Worm (Caenorhabditis elegans) whole organism, L2 larva: ENCODE data around the gene T16G12.4.

ENCODE experiments used
- F13H6.1 ChIP-seq: sonication (generic microtip); optimal IDR thresholded peaks from 2 replicates; lab custom pipeline; 2016; ENCODE audit warnings: missing genetic modification characterization, missing compliant biosample characterization
- R02D3.7 ChIP-seq: fragments of 150-350 bp; optimal IDR thresholded peaks from 2 replicates; lab custom pipeline; 2014; ENCODE audit warnings: missing biosample characterization, missing genetic modification characterization
- Y55F3AM.14 ChIP-seq: fragments of 200-800 bp; sonication (Bioruptor generic); optimal IDR thresholded peaks from 2 replicates; lab custom pipeline; 2018; ENCODE audit warnings: mild to moderate bottlenecking, missing genetic modification characterization, missing compliant biosample characterization
- ZK546.5 ChIP-seq: sonication (generic microtip); optimal IDR thresholded peaks from 2 replicates; lab custom pipeline; 2017; ENCODE audit warnings: missing biosample characterization, missing genetic modification characterization
- alr-1 ChIP-seq: fragments of 150-350 bp; optimal IDR thresholded peaks from 2 replicates; lab custom pipeline; 2014; ENCODE audit warnings: missing biosample characterization, missing genetic modification characterization
- aly-2 ChIP-seq: fragments of 150-350 bp; optimal IDR thresholded peaks from 2 replicates; lab custom pipeline; 2014; ENCODE audit warnings: missing biosample characterization, missing genetic modification characterization
- ama-1 ChIP-seq: fragments of 150-350 bp; optimal IDR thresholded peaks from 2 replicates; lab custom pipeline; 2018; ENCODE audit warnings: inconsistent platforms
- blmp-1 ChIP-seq: sonication (generic microtip); optimal IDR thresholded peaks from 2 replicates; lab custom pipeline; 2017; ENCODE audit warnings: missing genetic modification characterization, mild to moderate bottlenecking, missing compliant biosample characterization, antibody characterized with exemption, moderate library complexity; ENCODE audit not compliant: insufficient read depth
- ceh-16 ChIP-seq: fragments of 150-350 bp; optimal IDR thresholded peaks from 2 replicates; lab custom pipeline; 2014; ENCODE audit warnings: missing biosample characterization, missing genetic modification characterization
- ceh-82 ChIP-seq: fragments of 150-350 bp; optimal IDR thresholded peaks from 2 replicates; lab custom pipeline; 2014; ENCODE audit warnings: missing biosample characterization, missing genetic modification characterization
- crh-2 ChIP-seq: sonication (generic microtip); optimal IDR thresholded peaks from 2 replicates; lab custom pipeline; 2017; ENCODE audit warnings: missing biosample characterization, missing genetic modification characterization
- dmd-4 ChIP-seq: sonication (generic microtip); optimal IDR thresholded peaks from 2 replicates; lab custom pipeline; 2017; ENCODE audit warnings: missing biosample characterization, missing genetic modification characterization
- egl-27 ChIP-seq: sonication (generic microtip); optimal IDR thresholded peaks from 3 replicates; lab custom pipeline; 2017; ENCODE audit warnings: missing biosample characterization, missing genetic modification reagents, missing genetic modification characterization
- elt-1 ChIP-seq: fragments of 150-350 bp; optimal IDR thresholded peaks from 2 replicates; lab custom pipeline; 2014; ENCODE audit warnings: missing biosample characterization, missing genetic modification characterization
- elt-3 ChIP-seq: sonication (generic microtip); optimal IDR thresholded peaks from 2 replicates; lab custom pipeline; 2017; ENCODE audit warnings: missing biosample characterization, missing genetic modification characterization
- fos-1 ChIP-seq: fragments of 150-350 bp; optimal IDR thresholded peaks from 2 replicates; lab custom pipeline; 2014; ENCODE audit warnings: missing biosample characterization, missing genetic modification characterization
- gmeb-1 ChIP-seq: fragments of 150-350 bp; optimal IDR thresholded peaks from 2 replicates; lab custom pipeline; 2014; ENCODE audit warnings: missing biosample characterization, missing genetic modification characterization
- lin-11 ChIP-seq: fragments of 150-350 bp; sonication (generic microtip); optimal IDR thresholded peaks from 2 replicates; lab custom pipeline; 2014; ENCODE audit warnings: missing biosample characterization, missing genetic modification characterization, inconsistent platforms, mixed read lengths
- lin-13 ChIP-seq: fragments of 150-350 bp; optimal IDR thresholded peaks from 2 replicates; lab custom pipeline; 2014; ENCODE audit warnings: missing biosample characterization, missing genetic modification reagents, missing genetic modification characterization
- lin-39 ChIP-seq: fragments of 150-350 bp; optimal IDR thresholded peaks from 2 replicates; lab custom pipeline; 2014; ENCODE audit warnings: missing biosample characterization, missing genetic modification reagents, missing genetic modification characterization
- lsy-2 ChIP-seq, 2 experiments: fragments of 150-350 bp in 1 of 2; sonication (generic microtip) in 1 of 2; optimal IDR thresholded peaks; 2 replicates each; lab custom pipeline; 2014 to 2017; ENCODE audit warnings: missing biosample characterization in 2 of 2, missing genetic modification characterization in 2 of 2
- mab-5 ChIP-seq: fragments of 150-350 bp; optimal IDR thresholded peaks from 2 replicates; lab custom pipeline; 2014; ENCODE audit warnings: missing biosample characterization, missing genetic modification characterization
- mbf-1 ChIP-seq: sonication (generic microtip); optimal IDR thresholded peaks from 2 replicates; lab custom pipeline; 2017; ENCODE audit warnings: missing biosample characterization, missing genetic modification characterization
- mdl-1 ChIP-seq, 2 experiments: fragments of 150-350 bp in 1 of 2; sonication (generic microtip) in 1 of 2; optimal IDR thresholded peaks; 2 replicates each; lab custom pipeline; 2017; ENCODE audit warnings: missing biosample characterization in 2 of 2, missing genetic modification characterization in 2 of 2
- nhr-11 ChIP-seq: fragments of 150-350 bp; optimal IDR thresholded peaks from 2 replicates; lab custom pipeline; 2014; ENCODE audit warnings: missing biosample characterization, missing genetic modification characterization
- nhr-12 ChIP-seq: fragments of 150-350 bp; optimal IDR thresholded peaks from 2 replicates; lab custom pipeline; 2014; ENCODE audit warnings: missing biosample characterization, missing genetic modification characterization
- nhr-129 ChIP-seq: fragments of 150-350 bp; optimal IDR thresholded peaks from 2 replicates; lab custom pipeline; 2014; ENCODE audit warnings: missing biosample characterization, missing genetic modification characterization
- nhr-21 ChIP-seq: fragments of 150-350 bp; optimal IDR thresholded peaks from 2 replicates; lab custom pipeline; 2014; ENCODE audit warnings: missing biosample characterization, missing genetic modification characterization
- nhr-23 ChIP-seq: fragments of 150-350 bp; optimal IDR thresholded peaks from 2 replicates; lab custom pipeline; 2014; ENCODE audit warnings: missing biosample characterization, missing genetic modification reagents, missing genetic modification characterization
- nhr-237 ChIP-seq: fragments of 150-350 bp; optimal IDR thresholded peaks from 2 replicates; lab custom pipeline; 2014; ENCODE audit warnings: missing biosample characterization, missing genetic modification characterization
- nhr-25 ChIP-seq: fragments of 150-350 bp; sonication (generic microtip); optimal IDR thresholded peaks from 3 replicates; lab custom pipeline; 2014; ENCODE audit warnings: missing biosample characterization, missing genetic modification characterization
- nhr-6 ChIP-seq: fragments of 150-350 bp; optimal IDR thresholded peaks from 2 replicates; lab custom pipeline; 2014; ENCODE audit warnings: missing biosample characterization, missing genetic modification characterization
- nhr-77 ChIP-seq: fragments of 150-350 bp; optimal IDR thresholded peaks from 2 replicates; lab custom pipeline; 2014; ENCODE audit warnings: missing biosample characterization, missing genetic modification characterization
- sem-4 ChIP-seq: fragments of 150-350 bp; optimal IDR thresholded peaks from 2 replicates; lab custom pipeline; 2014; ENCODE audit warnings: missing biosample characterization, missing genetic modification reagents, missing genetic modification characterization
- skn-1 ChIP-seq: sonication (generic microtip); optimal IDR thresholded peaks from 2 replicates; lab custom pipeline; 2017; ENCODE audit warnings: missing biosample characterization, missing genetic modification characterization
- sma-3 ChIP-seq: sonication (generic microtip); optimal IDR thresholded peaks from 2 replicates; lab custom pipeline; 2016; ENCODE audit warnings: missing genetic modification reagents, missing genetic modification characterization, missing compliant biosample characterization
- sma-9 ChIP-seq, 2 experiments: fragments of 150-350 bp in 1 of 2; sonication (generic microtip) in 1 of 2; optimal IDR thresholded peaks; 2 replicates each; lab custom pipeline; 2014 to 2016; ENCODE audit warnings: missing genetic modification characterization in 2 of 2, mild to moderate bottlenecking in 1 of 2, missing biosample characterization in 1 of 2, missing compliant biosample characterization in 1 of 2, missing genetic modification reagents in 1 of 2, moderate library complexity in 1 of 2
- unc-39 ChIP-seq: fragments of 150-350 bp; optimal IDR thresholded peaks from 2 replicates; lab custom pipeline; 2014; ENCODE audit warnings: missing biosample characterization, missing genetic modification characterization
- unc-55 ChIP-seq: fragments of 150-350 bp; sonication (generic microtip); optimal IDR thresholded peaks from 3 replicates; lab custom pipeline; 2014; ENCODE audit warnings: missing biosample characterization, missing genetic modification reagents, missing genetic modification characterization
- unc-62 ChIP-seq: fragments of 150-350 bp; optimal IDR thresholded peaks from 2 replicates; lab custom pipeline; 2014; ENCODE audit warnings: missing biosample characterization, missing genetic modification reagents, missing genetic modification characterization
- zag-1 ChIP-seq: fragments of 150-350 bp; optimal IDR thresholded peaks from 2 replicates; lab custom pipeline; 2014; ENCODE audit warnings: missing biosample characterization, missing genetic modification characterization
- ztf-1 ChIP-seq: fragments of 200-800 bp; sonication (Bioruptor generic); conservative IDR thresholded peaks from 2 replicates; pipeline ENCODE4 v1.3.6; 2022; ENCODE audit warnings: missing genetic modification characterization, missing compliant biosample characterization
- ztf-4 ChIP-seq: fragments of 150-350 bp; optimal IDR thresholded peaks from 2 replicates; lab custom pipeline; 2014; ENCODE audit warnings: missing biosample characterization, missing genetic modification characterization

The T16G12.4 gene

ce11 chrIII:10088508-10088981 is 30.9 kb downstream of the T16G12.4 start, which contains the start of gene hal-2:
Gene hal-2 (minus strand): TSS chrIII:10088931.
- TF ChIP-seq ZK546.5 (no peak), ztf-1 (GFP tag; lab: Robert Waterston, UW) (no peak), blmp-1 (tag; lab: Kevin White, UChicago) (no peak), nhr-12 (tag; lab: Kevin White, UChicago) (no peak), sma-3 (GFP tag; lab: Kevin White, UChicago) (no peak), dmd-4 (tag; lab: Kevin White, UChicago) (no peak), nhr-77 (no peak)

ce11 chrIII:10090685-10091084 is 33.1 kb downstream of the T16G12.4 start, which contains the start of gene gtf-2H2C:
Gene gtf-2H2C (minus strand): TSS chrIII:10090785.
- TF ChIP-seq mdl-1 (tag; optimal IDR thresholded peaks at IDR 0.05; lab: Kevin White, UChicago) (no peak), ztf-4 (tag; lab: Kevin White, UChicago) (no peak), F13H6.1 (no peak), nhr-11 (tag; lab: Kevin White, UChicago) (no peak)

- TF ChIP-seq mab-5 (tag; lab: Kevin White, UChicago) = no peak
- peak; percentile 23 for TF ChIP-seq lin-13 (GFP tag; lab: Kevin White, UChicago)
- TF ChIP-seq nhr-23 (tag; lab: Kevin White, UChicago) = no peak
- TF ChIP-seq unc-55 (GFP tag; lab: Kevin White, UChicago) = peak; percentile 57
- TF ChIP-seq nhr-6 (tag; lab: Kevin White, UChicago) = no peak
- TF ChIP-seq ztf-4 (tag; lab: Kevin White, UChicago) = no peak
- no peak for TF ChIP-seq lin-39 (tag; lab: Kevin White, UChicago)
- no peak for TF ChIP-seq crh-2 (tag; lab: Kevin White, UChicago)
- no peak for TF ChIP-seq aly-2
- TF ChIP-seq R02D3.7 (tag; lab: Kevin White, UChicago) = no peak
- TF ChIP-seq sem-4 (tag; lab: Kevin White, UChicago) = no peak
- no peak for TF ChIP-seq mbf-1 (tag; lab: Kevin White, UChicago)
- TF ChIP-seq fos-1 (tag; lab: Kevin White, UChicago) = no peak
- TF ChIP-seq nhr-237 = no peak
- no peak for TF ChIP-seq nhr-21 (tag; lab: Kevin White, UChicago)
- TF ChIP-seq zag-1 (tag; lab: Kevin White, UChicago) = no peak
- TF ChIP-seq skn-1 (tag; lab: Kevin White, UChicago) = no peak
- TF ChIP-seq gmeb-1 (tag; lab: Kevin White, UChicago) = peak; percentile 81
- peak in 1 of 2 experiments; percentile 48 for TF ChIP-seq lsy-2 (tag; optimal IDR thresholded peaks at IDR 0.05; lab: Kevin White, UChicago)
- TF ChIP-seq sma-9 (GFP tag; optimal IDR thresholded peaks at IDR 0.05; lab: Kevin White, UChicago) = no peak
- no peak for TF ChIP-seq sma-9 (tag; optimal IDR thresholded peaks at IDR 0.05; lab: Kevin White, UChicago)
- no peak for TF ChIP-seq elt-1 (tag; lab: Kevin White, UChicago)
- TF ChIP-seq blmp-1 (tag; lab: Kevin White, UChicago) = no peak
- TF ChIP-seq ztf-1 (GFP tag; lab: Robert Waterston, UW) = no peak
- TF ChIP-seq egl-27 = no peak
- TF ChIP-seq unc-62 (GFP tag; lab: Kevin White, UChicago) = no peak
- no peak for TF ChIP-seq ceh-16 (tag; lab: Kevin White, UChicago)
- TF ChIP-seq nhr-11 (tag; lab: Kevin White, UChicago) = no peak
- TF ChIP-seq elt-3 (tag; lab: Kevin White, UChicago) = no peak
- peak; percentile 21 for TF ChIP-seq nhr-129 (tag; lab: Kevin White, UChicago)
- no peak for TF ChIP-seq dmd-4 (tag; lab: Kevin White, UChicago)
- TF ChIP-seq, all 48 proteins: peak for 5
Measured at ce11 chrIII:10093093-10093492, 35.5 kb downstream of the T16G12.4 start.

ce11 chrIII:10094538-10094937 is 36.9 kb downstream of the T16G12.4 start:
- TF ChIP-seq ceh-16 (tag; lab: Kevin White, UChicago) (peak; percentile 51), unc-39 (tag; lab: Kevin White, UChicago) (no peak), crh-2 (tag; lab: Kevin White, UChicago) (no peak), gmeb-1 (tag; lab: Kevin White, UChicago) (no peak), nhr-77 (no peak), F13H6.1 (peak; percentile 54), nhr-11 (tag; lab: Kevin White, UChicago) (no peak), nhr-25 (peak; percentile 43), lsy-2 (tag; optimal IDR thresholded peaks at IDR 0.05; lab: Kevin White, UChicago) (peak in 1 of 2 experiments; percentile 47), aly-2 (no peak), sma-3 (GFP tag; lab: Kevin White, UChicago) (peak; percentile 20), Y55F3AM.14 (GFP tag; lab: Kevin White, UChicago) (no peak), nhr-23 (tag; lab: Kevin White, UChicago) (no peak), nhr-237 (no peak), alr-1 (no peak), sma-9 (GFP tag; optimal IDR thresholded peaks at IDR 0.05; lab: Kevin White, UChicago) (peak; percentile 19), sma-9 (tag; optimal IDR thresholded peaks at IDR 0.05; lab: Kevin White, UChicago) (no peak), lin-11 (tag; lab: Kevin White, UChicago) (no peak), ceh-82 (tag; lab: Kevin White, UChicago) (no peak), ama-1 (lab: Kevin White, UChicago) (no peak), nhr-21 (tag; lab: Kevin White, UChicago) (peak; percentile 55)
